Fruit fly (Drosophila melanogaster) S2 (cell line): ENCODE results near the gene mthl1.

ENCODE experiments used
- CG8478 ChIP-seq: fragments of >200 bp; optimal IDR thresholded peaks from 2 replicates; lab custom pipeline; 2018
- CTCF ChIP-seq, 2 experiments: fragments of >200 bp; optimal IDR thresholded peaks; 2 replicates each; lab custom pipeline; 2018

Gene mthl1

dm6 chrX:16650078-16651063 lies 9.6 kb downstream of the mthl1 start:
- TF ChIP-seq CTCF (optimal IDR thresholded peaks at IDR 0.05; lab: Kevin White, UChicago) (no peak), CG8478 (lab: Kevin White, UChicago) (no peak)

- no peak for TF ChIP-seq CTCF (optimal IDR thresholded peaks at IDR 0.05; lab: Kevin White, UChicago)
- TF ChIP-seq CG8478 (lab: Kevin White, UChicago): no peak
These were observed 10.3 kb downstream of the mthl1 start, which contains the start of the genes CG32573 and CG42512 for dm6 chrX:16651098-16651497. CG32573 (plus strand) TSS chrX:16651376. CG42512 (plus strand) TSS chrX:16651376.

- TF ChIP-seq CTCF (optimal IDR thresholded peaks at IDR 0.05; lab: Kevin White, UChicago) (no peak), CG8478 (lab: Kevin White, UChicago) (no peak)
These were observed 10.9 kb downstream of the mthl1 start for dm6 chrX:16651625-16652024.

dm6 chrX:16654931-16655409 lies 14.2 kb downstream of the mthl1 start, which contains the start of the genes Nemp and r:
Nemp (minus strand) TSS chrX:16655015.
r (plus strand) TSS chrX:16655359.
- TF ChIP-seq CTCF (optimal IDR thresholded peaks at IDR 0.05; lab: Kevin White, UChicago): peak in 1 of 2 experiments; percentile 1
- TF ChIP-seq CG8478 (lab: Kevin White, UChicago): no peak

- no peak for TF ChIP-seq CTCF (optimal IDR thresholded peaks at IDR 0.05; lab: Kevin White, UChicago)
- TF ChIP-seq CG8478 (lab: Kevin White, UChicago): no peak
These were observed 15.0 kb downstream of the mthl1 start for dm6 chrX:16655724-16656235.

- TF ChIP-seq CTCF (optimal IDR thresholded peaks at IDR 0.05; lab: Kevin White, UChicago) (no peak), CG8478 (lab: Kevin White, UChicago) (no peak)
These were observed 19.9 kb downstream of the mthl1 start for dm6 chrX:16660632-16661031.

dm6 chrX:16664405-16665064 lies 23.8 kb downstream of the mthl1 start, which contains the start of gene CG15865:
CG15865 (minus strand) TSS chrX:16664455.
- TF ChIP-seq CG8478 (lab: Kevin White, UChicago) (no peak), CTCF (optimal IDR thresholded peaks at IDR 0.05; lab: Kevin White, UChicago) (no peak)

dm6 chrX:16669849-16670248 lies 29.1 kb downstream of the mthl1 start:
- TF ChIP-seq CG8478 (lab: Kevin White, UChicago): no peak
- no peak for TF ChIP-seq CTCF (optimal IDR thresholded peaks at IDR 0.05; lab: Kevin White, UChicago)

- TF ChIP-seq CG8478 (lab: Kevin White, UChicago): no peak
- no peak for TF ChIP-seq CTCF (optimal IDR thresholded peaks at IDR 0.05; lab: Kevin White, UChicago)
These were observed 29.5 kb downstream of the mthl1 start for dm6 chrX:16670262-16670661.

dm6 chrX:16670691-16671481 lies 30.1 kb downstream of the mthl1 start:
- TF ChIP-seq CG8478 (lab: Kevin White, UChicago) (no peak), CTCF (optimal IDR thresholded peaks at IDR 0.05; lab: Kevin White, UChicago) (no peak)

dm6 chrX:16672904-16673303 lies 32.1 kb downstream of the mthl1 start:
- TF ChIP-seq CTCF (optimal IDR thresholded peaks at IDR 0.05; lab: Kevin White, UChicago) (no peak), CG8478 (lab: Kevin White, UChicago) (no peak)

dm6 chrX:16674538-16674937 lies 33.8 kb downstream of the mthl1 start:
- TF ChIP-seq CTCF (optimal IDR thresholded peaks at IDR 0.05; lab: Kevin White, UChicago) (no peak), CG8478 (lab: Kevin White, UChicago) (no peak)

dm6 chrX:16676653-16677052 lies 35.9 kb downstream of the mthl1 start, which contains the start of gene CG13012:
CG13012 (minus strand) TSS chrX:16676753.
- TF ChIP-seq CG8478 (lab: Kevin White, UChicago) (no peak), CTCF (optimal IDR thresholded peaks at IDR 0.05; lab: Kevin White, UChicago) (no peak)

- TF ChIP-seq CG8478 (lab: Kevin White, UChicago) (no peak), CTCF (optimal IDR thresholded peaks at IDR 0.05; lab: Kevin White, UChicago) (no peak)
These were observed 36.4 kb downstream of the mthl1 start for dm6 chrX:16677163-16677562.
